Worm (Caenorhabditis elegans): ENCODE measurements around the gene K02E10.5.

Gene K02E10.5

DNA sequence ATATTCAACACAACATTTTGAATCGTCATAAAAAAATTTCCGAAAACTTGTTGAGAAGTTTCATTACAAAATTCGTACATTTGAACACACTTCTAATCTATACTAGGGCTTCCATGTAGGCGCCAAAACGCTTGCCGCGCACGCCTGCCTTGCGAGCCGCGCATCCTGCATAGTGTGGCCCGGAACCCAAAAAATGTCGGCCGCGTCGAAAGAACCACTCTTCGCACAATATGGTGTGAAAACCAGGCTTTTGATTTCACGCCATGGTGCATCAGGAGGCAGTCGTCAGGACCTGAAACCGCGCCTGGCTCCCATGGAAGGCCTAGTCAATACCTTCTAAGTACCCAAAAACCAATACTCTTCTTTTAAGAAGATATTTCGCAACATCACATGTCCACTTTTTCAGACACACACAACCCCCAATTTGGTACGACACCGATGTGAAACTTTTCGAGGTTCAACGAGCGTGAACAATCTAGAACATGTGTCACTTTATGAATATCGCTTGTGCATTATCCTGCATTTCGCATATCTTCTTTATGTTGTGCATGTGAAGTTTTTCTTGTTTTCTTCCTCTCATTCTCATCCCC, 15.0 kb upstream of the K02E10.5 start:
- TF ChIP-seq nhr-76 (tag; optimal IDR thresholded peaks at IDR 0.05) (no peak), nhr-28 (tag; optimal IDR thresholded peaks at IDR 0.05) (no peak), ceh-32 (tag; optimal IDR thresholded peaks at IDR 0.05; ENCODE audit: poor library complexity) (no peak), skn-1 (tag; optimal IDR thresholded peaks at IDR 0.05) (no peak), set-16 (GFP tag; IDR thresholded peaks at IDR 0.05) (peak; percentile 36; the same call in 1 of the 2 replicates), R02D3.7 (tag; optimal IDR thresholded peaks at IDR 0.05) (no peak)

DNA sequence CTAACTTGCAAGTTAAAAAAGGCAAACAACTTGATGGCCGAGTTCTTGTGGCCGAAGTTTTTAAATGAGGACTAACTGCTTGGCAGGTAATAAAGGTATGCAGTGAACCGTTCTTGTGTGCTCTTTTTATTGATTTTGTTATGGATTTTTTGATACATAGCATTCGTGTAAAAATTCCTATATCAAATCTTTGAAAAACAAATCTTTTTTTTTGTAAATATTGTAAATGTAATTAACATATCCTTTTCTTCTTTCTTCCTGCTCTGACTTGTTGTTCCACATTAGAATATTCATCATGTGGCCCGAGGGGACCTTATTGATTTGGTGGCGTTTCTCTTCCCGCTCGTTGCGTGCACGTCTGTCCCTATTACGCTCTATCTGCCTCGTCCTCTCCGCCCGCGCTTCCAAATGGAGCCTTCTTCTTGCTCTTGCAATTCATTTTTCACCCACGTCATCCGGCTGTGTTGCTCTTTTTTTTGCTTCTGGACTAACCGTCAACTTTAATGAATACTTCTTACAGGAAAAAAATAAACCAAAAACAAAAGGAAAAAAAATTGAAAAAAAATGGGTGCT, 9.9 kb upstream of the K02E10.5 start, which contains the start of gene hid-1:
Gene hid-1 (plus strand): TSS at position 523 of the 573 bp plus-strand sequence.
- TF ChIP-seq lsy-2 (tag; optimal IDR thresholded peaks at IDR 0.05) (peak in 1 of 2 experiments; percentile 54), aha-1 (tag) (peak; percentile 77), nhr-42 (GFP tag; IDR thresholded peaks at IDR 0.05) (no peak), hlh-30 (tag; optimal IDR thresholded peaks at IDR 0.05; ENCODE audit: insufficient read depth) (peak; percentile 37), unc-62 (GFP tag; optimal IDR thresholded peaks at IDR 0.05 in 1 of 2) (no peak), unc-62 (tag; optimal IDR thresholded peaks at IDR 0.05) (no peak), Y48G9A.11 (GFP tag; IDR thresholded peaks at IDR 0.05) (no peak), pqm-1 (tag; optimal IDR thresholded peaks at IDR 0.05) (peak; percentile 3), ctbp-1 (GFP tag; IDR thresholded peaks at IDR 0.05) (0 out of 2 replicates have a peak, but pooled peaks have one; percentile 51), vab-7 (GFP tag; IDR thresholded peaks at IDR 0.05) (0 out of 2 replicates have a peak, but pooled peaks have one; percentile 7), mxl-3 (GFP tag; optimal IDR thresholded peaks at IDR 0.05) (no peak), mdl-1 (tag; optimal IDR thresholded peaks at IDR 0.05) (peak in 1 of 2 experiments; percentile 40), pha-4 (GFP tag; IDR thresholded peaks at IDR 0.05) (no peak), pha-4 (tag; optimal IDR thresholded peaks at IDR 0.05) (no peak), F37D6.2 (tag; optimal IDR thresholded peaks at IDR 0.05) (peak; percentile 9), mes-2 (tag; optimal IDR thresholded peaks at IDR 0.05; ENCODE audit: poor library complexity, severe bottlenecking) (peak; percentile 67), hmg-1.1 (GFP tag; IDR thresholded peaks at IDR 0.05) (0 out of 2 replicates have a peak, but pooled peaks have one; percentile 44)

DNA sequence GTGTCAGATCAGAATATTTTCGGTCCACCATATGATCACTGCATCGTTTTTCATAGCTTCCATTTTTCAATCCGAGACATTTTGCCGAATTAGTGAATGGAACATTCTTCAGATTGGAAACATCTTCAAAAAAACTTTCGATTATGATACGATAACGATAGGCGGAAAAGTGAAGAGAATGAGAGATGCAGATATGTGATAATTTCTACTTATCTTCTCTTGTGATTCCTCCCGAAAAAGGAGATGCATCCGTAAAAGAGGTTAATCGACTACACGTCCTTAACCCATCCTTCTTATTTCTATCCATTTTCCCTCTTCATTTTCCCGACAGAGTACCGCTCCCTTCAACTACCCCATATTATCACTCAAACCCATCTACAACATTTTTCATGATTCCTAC, 4.4 kb upstream of the K02E10.5 start, which contains the start of gene K02E10.4:
Gene K02E10.4 (plus strand): TSS at position 186 of the 400 bp plus-strand sequence.
- TF ChIP-seq nhr-10 (tag; optimal IDR thresholded peaks at IDR 0.05): no peak
- TF ChIP-seq zfp-2 (tag; optimal IDR thresholded peaks at IDR 0.05): no peak
- no peak for TF ChIP-seq nhr-41 (GFP tag; IDR thresholded peaks at IDR 0.05)
- TF ChIP-seq nhr-48 (tag; optimal IDR thresholded peaks at IDR 0.05): no peak
- no peak for TF ChIP-seq zip-2 (tag; optimal IDR thresholded peaks at IDR 0.05)
- TF ChIP-seq skn-1 (tag; optimal IDR thresholded peaks at IDR 0.05): no peak
- TF ChIP-seq ceh-62 (tag; optimal IDR thresholded peaks at IDR 0.05): no peak
- TF ChIP-seq ctbp-1 (GFP tag; IDR thresholded peaks at IDR 0.05): no peak
- TF ChIP-seq unc-62 (GFP tag; optimal IDR thresholded peaks at IDR 0.05 in 1 of 2): no peak
- no peak for TF ChIP-seq unc-62 (tag; optimal IDR thresholded peaks at IDR 0.05)
- TF ChIP-seq spr-3 (GFP tag; optimal IDR thresholded peaks at IDR 0.05): no peak
- TF ChIP-seq ZK546.5 (tag; optimal IDR thresholded peaks at IDR 0.05): no peak
- TF ChIP-seq madf-9 (GFP tag; conservative IDR thresholded peaks at IDR 0.05): no peak
- no peak for TF ChIP-seq unc-130 (GFP tag; optimal IDR thresholded peaks at IDR 0.05)
- no peak for TF ChIP-seq ceh-82 (tag; optimal IDR thresholded peaks at IDR 0.05)
- no peak for TF ChIP-seq lin-38 (GFP tag; IDR thresholded peaks at IDR 0.05)
- no peak for TF ChIP-seq ztf-7 (tag; optimal IDR thresholded peaks at IDR 0.05)
- TF ChIP-seq dmd-6 (GFP tag; IDR thresholded peaks at IDR 0.05): no peak

Data from whole organism, L4 larva.